Worm (Caenorhabditis elegans) whole organism, late embryonic: ENCODE measurements around the gene tps-2.

Experiments
- ceh-2 ChIP-seq: sonication (generic microtip); optimal IDR thresholded peaks from 2 replicates; lab custom pipeline; 2016; ENCODE audit warnings: missing genotype, missing genetic modification characterization, missing compliant biosample characterization
- elt-2 ChIP-seq: sonication (generic microtip); optimal IDR thresholded peaks from 2 replicates; lab custom pipeline; 2016; ENCODE audit warnings: missing genetic modification reagents, missing genetic modification characterization, missing compliant biosample characterization
- elt-4 ChIP-seq: sonication (generic microtip); optimal IDR thresholded peaks from 2 replicates; lab custom pipeline; 2016; ENCODE audit warnings: missing genetic modification characterization, missing compliant biosample characterization
- nhr-11 ChIP-seq: fragments of 150-350 bp; optimal IDR thresholded peaks from 2 replicates; lab custom pipeline; 2014; ENCODE audit warnings: missing biosample characterization, missing genetic modification characterization
- pag-3 ChIP-seq: sonication (generic microtip); optimal IDR thresholded peaks from 2 replicates; lab custom pipeline; 2016; ENCODE audit warnings: missing compliant biosample characterization, missing genetic modification characterization, borderline replicate concordance
- sox-4 ChIP-seq: sonication (generic microtip); optimal IDR thresholded peaks from 2 replicates; lab custom pipeline; 2017; ENCODE audit warnings: mild to moderate bottlenecking, missing genetic modification characterization, inconsistent platforms, missing compliant biosample characterization

DNA sequence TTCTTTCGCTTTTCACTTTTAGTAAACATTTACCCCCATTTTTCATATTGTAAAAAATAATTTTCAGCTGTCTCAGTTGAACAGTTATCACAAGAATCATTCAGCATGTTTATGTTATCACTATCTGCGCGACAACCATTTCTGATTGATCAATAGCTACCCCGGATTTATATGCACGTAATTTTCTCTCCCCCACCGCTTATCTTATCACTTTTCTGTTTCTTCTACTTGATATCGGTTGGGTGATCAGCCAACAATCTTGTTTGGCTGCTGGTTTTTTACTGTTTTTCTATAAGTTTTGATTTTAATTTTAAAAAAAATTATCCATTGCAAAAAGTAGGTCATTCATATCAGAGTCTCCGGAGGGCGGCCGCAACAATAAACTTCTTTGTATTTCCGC, 2.9 kb upstream of the tps-2 start:
- no peak for TF ChIP-seq elt-4 (tag; lab: Kevin White, UChicago)
- no peak for TF ChIP-seq ceh-2 (tag; lab: Kevin White, UChicago)
- TF ChIP-seq nhr-11 (tag; lab: Kevin White, UChicago) = no peak
- no peak for TF ChIP-seq pag-3 (tag; lab: Kevin White, UChicago)
- TF ChIP-seq elt-2 (tag; lab: Kevin White, UChicago) = no peak
- no peak for TF ChIP-seq sox-4 (tag; lab: Kevin White, UChicago)
